Fruit fly (Drosophila melanogaster) whole organism, embryonic: ENCODE measurements around the gene CG14036.

Source experiments
- B-H1 ChIP-seq: fragments of 200-800 bp; sonication (Bioruptor generic); IDR thresholded peaks from 3 replicates; pipeline ENCODE4 v1.3.6; 2022; ENCODE audit warnings: missing biosample characterization, missing genetic modification characterization
- Bteb2 ChIP-seq: fragments of 200-800 bp; sonication (Bioruptor generic); optimal IDR thresholded peaks from 2 replicates; lab custom pipeline; 2016; ENCODE audit warnings: missing biosample characterization, missing genetic modification characterization
- CG10147 ChIP-seq: fragments of 200-800 bp; sonication (Bioruptor generic); optimal IDR thresholded peaks from 2 replicates; lab custom pipeline; 2019; ENCODE audit warnings: missing biosample characterization, mild to moderate bottlenecking, missing genetic modification characterization, moderate library complexity
- CG10321 ChIP-seq: fragments of 200-800 bp; sonication (Bioruptor generic); IDR thresholded peaks from 2 replicates; pipeline ENCODE4 v1.3.6; 2022; ENCODE audit warnings: missing biosample characterization, missing genetic modification characterization
- CG10366 ChIP-seq: fragments of 200-800 bp; sonication (Bioruptor generic); IDR thresholded peaks from 2 replicates; pipeline ENCODE4 v1.3.6; 2022; ENCODE audit warnings: missing biosample characterization, missing genetic modification characterization
- CG11398 ChIP-seq: fragments of 200-800 bp; sonication (Bioruptor generic); optimal IDR thresholded peaks from 2 replicates; lab custom pipeline; 2016; ENCODE audit warnings: missing biosample characterization, missing genetic modification characterization
- CG11560 ChIP-seq: fragments of 200-800 bp; sonication (Bioruptor generic); IDR thresholded peaks from 3 replicates; pipeline ENCODE4 v1.3.6; 2022; ENCODE audit warnings: missing biosample characterization, missing genetic modification characterization
- CG15073 ChIP-seq: fragments of 200-800 bp; sonication (Bioruptor generic); optimal IDR thresholded peaks from 2 replicates; lab custom pipeline; 2016; ENCODE audit warnings: missing biosample characterization, missing genetic modification characterization
- CG15269 ChIP-seq: fragments of 200-800 bp; sonication (Bioruptor generic); optimal IDR thresholded peaks from 2 replicates; lab custom pipeline; 2018; ENCODE audit warnings: missing biosample characterization, mild to moderate bottlenecking, missing genetic modification characterization, moderate library complexity
- CG15514 ChIP-seq: fragments of 200-800 bp; sonication (Bioruptor generic); optimal IDR thresholded peaks from 3 replicates; lab custom pipeline; 2017; ENCODE audit warnings: missing biosample characterization, missing genetic modification characterization, mild to moderate bottlenecking, moderate library complexity, missing genetic modification reagents
- CG17912 ChIP-seq: fragments of 200-800 bp; sonication (Bioruptor generic); optimal IDR thresholded peaks from 2 replicates; lab custom pipeline; 2018; ENCODE audit warnings: missing biosample characterization, mild to moderate bottlenecking, missing genetic modification characterization
- CG1792 ChIP-seq: fragments of 200-800 bp; sonication (Bioruptor generic); optimal IDR thresholded peaks from 2 replicates; lab custom pipeline; 2016; ENCODE audit warnings: missing biosample characterization, missing genetic modification characterization
- CG18619 ChIP-seq: fragments of 200-800 bp; sonication (Bioruptor generic); optimal IDR thresholded peaks from 3 replicates; lab custom pipeline; 2017; ENCODE audit warnings: missing biosample characterization, mild to moderate bottlenecking, missing genetic modification characterization
- CG2199 ChIP-seq: fragments of 200-800 bp; sonication (Bioruptor generic); IDR thresholded peaks from 3 replicates; pipeline ENCODE4 v1.3.6; 2022; ENCODE audit warnings: missing biosample characterization, missing genetic modification characterization
- CG2875 ChIP-seq: fragments of 200-800 bp; sonication (Bioruptor generic); optimal IDR thresholded peaks from 2 replicates; lab custom pipeline; 2017; ENCODE audit warnings: missing biosample characterization, mild to moderate bottlenecking, missing genetic modification characterization, missing genetic modification reagents
- CG31224 ChIP-seq: fragments of 200-800 bp; sonication (Bioruptor generic); IDR thresholded peaks from 2 replicates; pipeline ENCODE4 v1.3.6; 2022; ENCODE audit warnings: missing biosample characterization, missing genetic modification characterization
- CG3281 ChIP-seq: fragments of 200-800 bp; sonication (Bioruptor generic); optimal IDR thresholded peaks from 3 replicates; lab custom pipeline; 2017; ENCODE audit warnings: missing biosample characterization, mild to moderate bottlenecking, missing genetic modification characterization
- CG4424 ChIP-seq: fragments of 200-800 bp; sonication (Bioruptor generic); optimal IDR thresholded peaks from 3 replicates; lab custom pipeline; 2016; ENCODE audit warnings: missing biosample characterization, missing genetic modification characterization
- CG8359 ChIP-seq: fragments of 200-800 bp; sonication (Bioruptor generic); optimal IDR thresholded peaks from 2 replicates; lab custom pipeline; 2017; ENCODE audit warnings: missing biosample characterization, mild to moderate bottlenecking, missing genetic modification characterization, borderline replicate concordance
- CG9797 ChIP-seq: fragments of 200-800 bp; sonication (Bioruptor generic); optimal IDR thresholded peaks from 3 replicates; lab custom pipeline; 2018; ENCODE audit warnings: missing biosample characterization, mild to moderate bottlenecking, missing genetic modification characterization
- Dfd ChIP-seq, 2 experiments: fragments of >200 bp; optimal IDR thresholded peaks; 2 replicates each; lab custom pipeline; 2017; ENCODE audit warnings: missing biosample characterization in 2 of 2, missing genetic modification characterization in 2 of 2
- Ets97D ChIP-seq: fragments of 200-800 bp; sonication (Bioruptor generic); optimal IDR thresholded peaks from 3 replicates; lab custom pipeline; 2016; ENCODE audit warnings: missing biosample characterization, missing genetic modification characterization
- GATAe ChIP-seq: fragments of 200-800 bp; sonication (Bioruptor generic); conservative IDR thresholded peaks from 2 replicates; pipeline ENCODE4 v1.3.6; 2022; ENCODE audit warnings: missing biosample characterization, missing genetic modification characterization
- HmgZ ChIP-seq: fragments of 200-800 bp; sonication (Bioruptor generic); optimal IDR thresholded peaks from 2 replicates; lab custom pipeline; 2018; ENCODE audit warnings: missing biosample characterization, mild to moderate bottlenecking, missing genetic modification characterization
- Hr78 ChIP-seq, 2 experiments: fragments of 200-800 bp in 1 of 2; fragments of >200 bp in 1 of 2; sonication (Bioruptor generic) in 1 of 2; optimal IDR thresholded peaks; 2 replicates each; lab custom pipeline; 2017 to 2019; ENCODE audit warnings: missing biosample characterization in 2 of 2, missing genetic modification characterization in 2 of 2, mild to moderate bottlenecking in 1 of 2, moderate library complexity in 1 of 2
- MESR4 ChIP-seq: fragments of 200-800 bp; sonication (Bioruptor generic); optimal IDR thresholded peaks from 2 replicates; lab custom pipeline; 2018; ENCODE audit warnings: missing biosample characterization, mild to moderate bottlenecking, missing genetic modification characterization, moderate library complexity
- Optix ChIP-seq: fragments of 200-800 bp; sonication (Bioruptor generic); IDR thresholded peaks from 3 replicates; pipeline ENCODE4 v1.3.6; 2022; ENCODE audit warnings: missing biosample characterization, missing genetic modification characterization
- Sin3A ChIP-seq: fragments of >200 bp; optimal IDR thresholded peaks from 2 replicates; lab custom pipeline; 2018
- Xbp1 ChIP-seq: fragments of 200-800 bp; sonication (Bioruptor generic); optimal IDR thresholded peaks from 3 replicates; lab custom pipeline; 2016; ENCODE audit warnings: missing biosample characterization, mild to moderate bottlenecking, missing genetic modification characterization
- ap ChIP-seq: fragments of 200-800 bp; sonication (Bioruptor generic); IDR thresholded peaks from 2 replicates; pipeline ENCODE4 v1.3.6; 2022; ENCODE audit warnings: missing biosample characterization, missing genetic modification characterization
- ara ChIP-seq: fragments of 200-800 bp; sonication (Bioruptor generic); IDR thresholded peaks from 2 replicates; pipeline ENCODE4 v1.3.6; 2022; ENCODE audit warnings: missing biosample characterization, missing genetic modification characterization
- btn ChIP-seq: fragments of 200-800 bp; sonication (Bioruptor generic); optimal IDR thresholded peaks from 2 replicates; lab custom pipeline; 2016; ENCODE audit warnings: missing biosample characterization, missing genetic modification characterization
- cad ChIP-seq: fragments of >200 bp; optimal IDR thresholded peaks from 2 replicates; lab custom pipeline; 2017; ENCODE audit warnings: missing biosample characterization, missing genetic modification characterization
- chif ChIP-seq, 2 experiments: fragments of 200-800 bp; sonication (Bioruptor generic); optimal IDR thresholded peaks; 3 replicates each; lab custom pipeline; 2016; ENCODE audit warnings: missing biosample characterization in 2 of 2, missing genetic modification characterization in 2 of 2
- dpn ChIP-seq, 2 experiments: fragments of 200-800 bp; sonication (Bioruptor generic); optimal IDR thresholded peaks; 3 replicates each; lab custom pipeline; 2016; ENCODE audit warnings: missing biosample characterization in 2 of 2, missing genetic modification characterization in 2 of 2
- emc ChIP-seq: fragments of 200-800 bp; sonication (Bioruptor generic); optimal IDR thresholded peaks from 2 replicates; lab custom pipeline; 2016; ENCODE audit warnings: missing biosample characterization, missing genetic modification characterization
- esg ChIP-seq: fragments of 200-800 bp; sonication (Bioruptor generic); conservative IDR thresholded peaks from 2 replicates; pipeline ENCODE4 v1.3.6; 2022; ENCODE audit warnings: missing biosample characterization, missing genetic modification characterization
- gem ChIP-seq: fragments of 200-800 bp; sonication (Bioruptor generic); optimal IDR thresholded peaks from 2 replicates; lab custom pipeline; 2019; ENCODE audit warnings: missing biosample characterization, mild to moderate bottlenecking, missing genetic modification characterization, moderate library complexity
- her ChIP-seq: fragments of 200-800 bp; sonication (Bioruptor generic); optimal IDR thresholded peaks from 2 replicates; lab custom pipeline; 2016; ENCODE audit warnings: missing biosample characterization, missing genetic modification characterization
- insv ChIP-seq, 2 experiments: fragments of 200-800 bp; sonication (Bioruptor generic); optimal IDR thresholded peaks; 3 replicates each; lab custom pipeline; 2016 to 2018; ENCODE audit warnings: missing biosample characterization in 2 of 2, missing genetic modification characterization in 2 of 2
- jigr1 ChIP-seq: fragments of 200-800 bp; sonication (Bioruptor generic); IDR thresholded peaks from 3 replicates; pipeline ENCODE4 v1.3.6; 2022; ENCODE audit warnings: missing biosample characterization, missing genetic modification characterization
- nerfin-2 ChIP-seq: fragments of 200-800 bp; sonication (Bioruptor generic); IDR thresholded peaks from 2 replicates; pipeline ENCODE4 v1.3.6; 2022; ENCODE audit warnings: missing biosample characterization, missing genetic modification characterization; ENCODE audit not compliant: partially characterized antibody
- odd ChIP-seq: fragments of 200-800 bp; sonication (Bioruptor generic); optimal IDR thresholded peaks from 2 replicates; lab custom pipeline; 2017; ENCODE audit warnings: missing biosample characterization, mild to moderate bottlenecking, missing genetic modification characterization
- p53 ChIP-seq: fragments of 200-800 bp; sonication (Bioruptor generic); optimal IDR thresholded peaks from 2 replicates; lab custom pipeline; 2016; ENCODE audit warnings: missing biosample characterization, missing genetic modification characterization
- pzg ChIP-seq: fragments of 200-800 bp; sonication (Bioruptor generic); optimal IDR thresholded peaks from 3 replicates; lab custom pipeline; 2018; ENCODE audit warnings: missing biosample characterization, mild to moderate bottlenecking, missing genetic modification characterization, moderate library complexity
- rib ChIP-seq: fragments of 200-800 bp; sonication (Bioruptor generic); IDR thresholded peaks from 2 replicates; pipeline ENCODE4 v1.3.6; 2022; ENCODE audit warnings: missing biosample characterization, missing genetic modification characterization
- sna ChIP-seq: fragments of 200-800 bp; sonication (Bioruptor generic); IDR thresholded peaks from 2 replicates; pipeline ENCODE4 v1.3.6; 2022; ENCODE audit warnings: missing biosample characterization, missing genetic modification characterization; ENCODE audit not compliant: partially characterized antibody
- stc ChIP-seq: fragments of 200-800 bp; sonication (Bioruptor generic); IDR thresholded peaks from 2 replicates; pipeline ENCODE4 v1.3.6; 2022; ENCODE audit warnings: missing biosample characterization, missing genetic modification characterization
- yki ChIP-seq: fragments of >200 bp; optimal IDR thresholded peaks from 3 replicates; lab custom pipeline; 2018
- z ChIP-seq: fragments of 200-800 bp; sonication (Bioruptor generic); IDR thresholded peaks from 3 replicates; pipeline ENCODE4 v1.3.6; 2022; ENCODE audit warnings: missing biosample characterization, missing genetic modification characterization

The CG14036 gene

DNA sequence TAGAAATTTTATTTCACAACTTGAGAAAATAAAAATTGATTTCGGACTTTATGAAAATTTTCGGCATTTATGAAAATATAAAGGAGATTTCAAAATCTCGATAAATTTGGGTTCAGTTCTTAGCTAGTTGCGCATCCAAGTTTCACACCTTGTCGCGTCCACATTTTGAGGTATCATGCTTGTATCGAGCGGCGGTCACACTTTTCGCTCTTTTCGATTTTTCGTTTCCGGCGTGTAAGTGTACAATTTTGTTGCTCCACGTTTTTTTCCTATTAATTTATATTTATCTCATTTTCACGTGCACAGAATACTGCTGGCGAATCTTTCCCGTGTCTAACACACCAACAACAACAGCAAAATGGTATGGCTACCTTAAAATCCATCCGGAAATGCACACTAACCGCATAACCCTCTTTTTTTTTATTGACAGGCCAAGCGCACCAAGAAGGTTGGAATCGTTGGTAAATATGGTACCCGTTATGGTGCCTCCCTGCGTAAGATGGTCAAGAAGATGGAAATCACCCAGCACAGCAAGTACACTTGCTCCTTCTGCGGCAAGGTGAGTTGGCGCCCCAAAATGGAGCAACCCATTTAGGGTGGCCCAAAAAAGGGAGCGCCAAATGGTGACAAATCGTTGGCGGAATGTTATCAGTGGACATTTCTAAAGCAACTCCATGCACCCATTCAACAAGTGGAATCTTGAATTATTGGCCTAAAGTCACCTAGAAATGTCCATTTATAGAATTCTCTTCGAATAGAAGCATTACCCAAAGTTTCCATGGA lies 16.2 kb upstream of the CG14036 start, which contains the start of gene RpL37A (continued):
- TF ChIP-seq Dfd (GFP tag; optimal IDR thresholded peaks at IDR 0.05; lab: Kevin White, UChicago) = no peak
- TF ChIP-seq esg = no peak
- peak; percentile 74 for TF ChIP-seq CG10366 (GFP tag; lab: Robert Waterston, UW)
- TF ChIP-seq MESR4 (GFP tag; lab: Kevin White, UChicago) = peak; percentile 98
- peak; percentile 54; the same call in 1 of the 3 replicates for TF ChIP-seq B-H1 (GFP tag; lab: Robert Waterston, UW)
- TF ChIP-seq gem (tag; lab: Kevin White, UChicago) = no peak
- TF ChIP-seq CG15514 = peak; percentile 91
- peak; percentile 58; the same call in 1 of the 2 replicates for TF ChIP-seq CG10321 (GFP tag; lab: Robert Waterston, UW)
- TF ChIP-seq p53 (GFP tag; lab: Kevin White, UChicago) = peak; percentile 85
- peak; percentile 84 for TF ChIP-seq odd (GFP tag; lab: Kevin White, UChicago)
- TF ChIP-seq ara (GFP tag; lab: Robert Waterston, UW) = peak; percentile 73
- TF ChIP-seq rib (GFP tag; lab: Robert Waterston, UW) = peak; percentile 62; the same call in 1 of the 2 replicates
- peak; percentile 33 for TF ChIP-seq Sin3A
- TF ChIP-seq stc = peak; percentile 78
- no peak for TF ChIP-seq nerfin-2 (GFP tag; lab: Robert Waterston, UW)
- TF ChIP-seq pzg (GFP tag; lab: Kevin White, UChicago) = peak; percentile 94
- TF ChIP-seq her (GFP tag; lab: Kevin White, UChicago) = peak; percentile 92
- TF ChIP-seq CG17912 = peak; percentile 90
- TF ChIP-seq insv (GFP tag; optimal IDR thresholded peaks at IDR 0.05; lab: Kevin White, UChicago) = peak in 1 of 2 experiments; percentile 73
- TF ChIP-seq jigr1 (GFP tag; lab: Robert Waterston, UW) = no peak
- TF ChIP-seq GATAe (GFP tag; lab: Robert Waterston, UW) = no peak
- peak; percentile 75 for TF ChIP-seq Xbp1
- TF ChIP-seq CG4424 (GFP tag; lab: Kevin White, UChicago) = peak; percentile 76
- TF ChIP-seq dpn (GFP tag; optimal IDR thresholded peaks at IDR 0.05; lab: Kevin White, UChicago) = peak; percentile 72 to 90
- no peak; the same call in 2 of the 3 replicates for TF ChIP-seq CG11560 (tag; lab: Robert Waterston, UW)
- TF ChIP-seq CG15073 (GFP tag; lab: Kevin White, UChicago) = no peak
- TF ChIP-seq yki (lab: Kevin White, UChicago) = no peak
- TF ChIP-seq CG8359 (GFP tag; lab: Kevin White, UChicago) = peak; percentile 66
- TF ChIP-seq CG31224 = peak; percentile 51
- peak; percentile 96 for TF ChIP-seq CG9797 (GFP tag; lab: Kevin White, UChicago)
- peak; percentile 81 for TF ChIP-seq CG18619 (GFP tag; lab: Kevin White, UChicago)
- TF ChIP-seq emc (GFP tag; lab: Kevin White, UChicago) = peak; percentile 86
- TF ChIP-seq HmgZ (tag; lab: Kevin White, UChicago) = peak; percentile 90
- TF ChIP-seq cad (GFP tag; lab: Kevin White, UChicago) = no peak
- peak; percentile 70 for TF ChIP-seq CG1792
- TF ChIP-seq CG2199 = peak; percentile 89
- TF ChIP-seq Optix = peak; percentile 76
- peak; percentile 80 for TF ChIP-seq Bteb2 (GFP tag; lab: Kevin White, UChicago)
- peak; percentile 34 for TF ChIP-seq ap
- no peak for TF ChIP-seq sna (GFP tag; lab: Robert Waterston, UW)
- peak; percentile 89 for TF ChIP-seq CG3281
- peak; percentile 67 for TF ChIP-seq CG10147 (GFP tag; lab: Kevin White, UChicago)
- TF ChIP-seq CG2875 (GFP tag; lab: Kevin White, UChicago) = peak; percentile 85
- TF ChIP-seq btn = peak; percentile 66
- TF ChIP-seq Ets97D (GFP tag; lab: Kevin White, UChicago) = peak; percentile 99
- TF ChIP-seq CG11398 (GFP tag; lab: Kevin White, UChicago) = peak; percentile 78
- TF ChIP-seq CG15269 (tag; lab: Kevin White, UChicago) = peak; percentile 57
- TF ChIP-seq chif (GFP tag; optimal IDR thresholded peaks at IDR 0.05; lab: Kevin White, UChicago) = peak; percentile 3 to 64
- peak; percentile 27; the same call in 1 of the 3 replicates for TF ChIP-seq z (GFP tag; lab: Robert Waterston, UW)
- TF ChIP-seq Hr78 (GFP tag; optimal IDR thresholded peaks at IDR 0.05; lab: Kevin White, UChicago) = peak in 1 of 2 experiments; percentile 29
